Worm (Caenorhabditis elegans) whole organism, L3 larva: ENCODE results near the gene zmp-2.
A peak's percentile ranks its signal among the peaks of the same experiment; 100 is the strongest.

ENCODE experiments used
- ama-1 ChIP-seq: fragments of 150-350 bp; optimal IDR thresholded peaks from 2 replicates; lab custom pipeline; 2018
- ceh-82 ChIP-seq: fragments of 150-350 bp; optimal IDR thresholded peaks from 2 replicates; lab custom pipeline; 2014; ENCODE audit warnings: missing biosample characterization, missing genetic modification characterization
- daf-12 ChIP-seq: fragments of 150-350 bp; optimal IDR thresholded peaks from 2 replicates; lab custom pipeline; 2014; ENCODE audit warnings: missing biosample characterization, missing genetic modification reagents, missing genetic modification characterization
- egl-5 ChIP-seq: fragments of 150-350 bp; optimal IDR thresholded peaks from 2 replicates; lab custom pipeline; 2017; ENCODE audit warnings: missing biosample characterization, missing genetic modification reagents, missing genetic modification characterization, inconsistent platforms
- elt-2 ChIP-seq: sonication (generic microtip); optimal IDR thresholded peaks from 2 replicates; lab custom pipeline; 2016; ENCODE audit warnings: missing genetic modification reagents, mild to moderate bottlenecking, missing genetic modification characterization, missing compliant biosample characterization
- elt-3 ChIP-seq, 3 experiments: fragments of 150-350 bp in 1 of 3; sonication (generic microtip) in 2 of 3; optimal IDR thresholded peaks; 2 replicates in 2 of 3; 4 replicates in 1 of 3; lab custom pipeline; 2014 to 2017; ENCODE audit warnings: missing biosample characterization in 3 of 3, missing genetic modification characterization in 3 of 3
- fkh-10 ChIP-seq: sonication (generic microtip); optimal IDR thresholded peaks from 2 replicates; lab custom pipeline; 2017; ENCODE audit warnings: missing biosample characterization, missing genetic modification reagents, missing genetic modification characterization
- nhr-11 ChIP-seq: fragments of 150-350 bp; optimal IDR thresholded peaks from 2 replicates; lab custom pipeline; 2014; ENCODE audit warnings: missing biosample characterization, missing genetic modification characterization
- nhr-77 ChIP-seq: fragments of 150-350 bp; optimal IDR thresholded peaks from 2 replicates; lab custom pipeline; 2014; ENCODE audit warnings: missing biosample characterization, missing genetic modification characterization
- pqm-1 ChIP-seq: fragments of 150-350 bp; optimal IDR thresholded peaks from 2 replicates; lab custom pipeline; 2017; ENCODE audit warnings: missing biosample characterization, missing genetic modification characterization, inconsistent platforms
- zag-1 ChIP-seq: fragments of 150-350 bp; optimal IDR thresholded peaks from 2 replicates; lab custom pipeline; 2014; ENCODE audit warnings: missing biosample characterization, missing genetic modification characterization

ce11 chrIII:2596984-2597454 lies 39.2 kb upstream of the zmp-2 start, which contains the start of gene apb-1:
- TF ChIP-seq ceh-82 (tag; lab: Kevin White, UChicago) (peak; percentile 77), nhr-77 (tag; lab: Kevin White, UChicago) (peak; percentile 62), fkh-10 (GFP tag; lab: Kevin White, UChicago) (peak; percentile 92), egl-5 (tag; lab: Kevin White, UChicago) (peak; percentile 88), ama-1 (lab: Kevin White, UChicago) (peak; percentile 21), daf-12 (no peak), elt-3 (tag; optimal IDR thresholded peaks at IDR 0.05; lab: Kevin White, UChicago) (no peak), nhr-11 (tag; lab: Kevin White, UChicago) (no peak), zag-1 (tag; lab: Kevin White, UChicago) (no peak), pqm-1 (tag; lab: Kevin White, UChicago) (peak; percentile 37), elt-2 (tag; lab: Kevin White, UChicago) (peak; percentile 51)
